Fruit fly (Drosophila melanogaster) whole organism, adult: ENCODE results near the gene Cyp28d1.

ENCODE experiments used
- CG11617 ChIP-seq: fragments of 200-800 bp; sonication (Bioruptor generic); optimal IDR thresholded peaks from 2 replicates; lab custom pipeline; 2017; ENCODE audit warnings: mild to moderate bottlenecking, missing biosample characterization, missing genetic modification reagents, missing genetic modification characterization
- CG12768 ChIP-seq: fragments of 200-800 bp; sonication (Bioruptor generic); optimal IDR thresholded peaks from 2 replicates; lab custom pipeline; 2017; ENCODE audit warnings: missing biosample characterization, missing genetic modification characterization, mild to moderate bottlenecking, moderate library complexity, missing genetic modification reagents
- CG14711 ChIP-seq: fragments of 200-800 bp; sonication (Bioruptor generic); optimal IDR thresholded peaks from 2 replicates; lab custom pipeline; 2018; ENCODE audit warnings: missing biosample characterization, mild to moderate bottlenecking, missing genetic modification characterization, moderate library complexity
- CG1620 ChIP-seq: fragments of 200-800 bp; sonication (Bioruptor generic); optimal IDR thresholded peaks from 2 replicates; lab custom pipeline; 2016; ENCODE audit warnings: missing biosample characterization, missing genetic modification characterization
- CG33017 ChIP-seq: fragments of 200-800 bp; sonication (Bioruptor generic); optimal IDR thresholded peaks from 2 replicates; lab custom pipeline; 2018; ENCODE audit warnings: missing biosample characterization, mild to moderate bottlenecking, missing genetic modification characterization, moderate library complexity
- CG5204 ChIP-seq: fragments of 200-800 bp; sonication (Bioruptor generic); optimal IDR thresholded peaks from 2 replicates; lab custom pipeline; 2016; ENCODE audit warnings: missing biosample characterization, missing genetic modification characterization
- CG7045 ChIP-seq: fragments of 200-800 bp; sonication (Bioruptor generic); optimal IDR thresholded peaks from 2 replicates; lab custom pipeline; 2017; ENCODE audit warnings: missing biosample characterization, mild to moderate bottlenecking, missing genetic modification characterization
- CG7101 ChIP-seq: fragments of 200-800 bp; sonication (Bioruptor generic); optimal IDR thresholded peaks from 2 replicates; lab custom pipeline; 2018; ENCODE audit warnings: missing biosample characterization, mild to moderate bottlenecking, missing genetic modification characterization, moderate library complexity
- Crg-1 ChIP-seq: fragments of 200-800 bp; sonication (Bioruptor generic); optimal IDR thresholded peaks from 2 replicates; lab custom pipeline; 2016; ENCODE audit warnings: missing biosample characterization, missing genetic modification characterization
- Hr96 ChIP-seq: fragments of 200-800 bp; sonication (Bioruptor generic); optimal IDR thresholded peaks from 2 replicates; lab custom pipeline; 2016; ENCODE audit warnings: missing biosample characterization, missing genetic modification characterization
- Mnt ChIP-seq: fragments of 200-800 bp; sonication (Bioruptor generic); optimal IDR thresholded peaks from 2 replicates; lab custom pipeline; 2016; ENCODE audit warnings: missing biosample characterization, mild to moderate bottlenecking, missing genetic modification characterization
- bab1 ChIP-seq: fragments of 200-800 bp; sonication (Bioruptor generic); optimal IDR thresholded peaks from 3 replicates; lab custom pipeline; 2019; ENCODE audit warnings: missing biosample characterization, mild to moderate bottlenecking, missing genetic modification characterization, moderate library complexity
- cic ChIP-seq: fragments of 200-800 bp; sonication (Bioruptor generic); optimal IDR thresholded peaks from 2 replicates; lab custom pipeline; 2017; ENCODE audit warnings: missing biosample characterization, mild to moderate bottlenecking, missing genetic modification characterization, moderate library complexity
- cnc ChIP-seq, 2 experiments: fragments of >200 bp; optimal IDR thresholded peaks; 2 replicates each; lab custom pipeline; 2017
- kay ChIP-seq: fragments of 200-800 bp; sonication (Bioruptor generic); peaks from one replicate; lab custom pipeline; 2016; ENCODE audit warnings: missing biosample characterization, missing genetic modification characterization, borderline replicate concordance
- ovo ChIP-seq: fragments of 200-800 bp; sonication (Bioruptor generic); optimal IDR thresholded peaks from 2 replicates; lab custom pipeline; 2016; ENCODE audit warnings: missing biosample characterization, missing genetic modification characterization
- pad ChIP-seq: fragments of 200-800 bp; sonication (Bioruptor generic); optimal IDR thresholded peaks from 3 replicates; lab custom pipeline; 2017; ENCODE audit warnings: missing biosample characterization, missing genetic modification characterization, mild to moderate bottlenecking, moderate library complexity, missing genetic modification reagents
- tj ChIP-seq: fragments of 200-800 bp; sonication (Bioruptor generic); optimal IDR thresholded peaks from 3 replicates; lab custom pipeline; 2017; ENCODE audit warnings: missing biosample characterization, mild to moderate bottlenecking, missing genetic modification characterization, moderate library complexity
- toe ChIP-seq: fragments of 200-800 bp; sonication (Bioruptor generic); optimal IDR thresholded peaks from 2 replicates; lab custom pipeline; 2016; ENCODE audit warnings: missing biosample characterization, missing genetic modification characterization

Cyp28d1 gene

DNA sequence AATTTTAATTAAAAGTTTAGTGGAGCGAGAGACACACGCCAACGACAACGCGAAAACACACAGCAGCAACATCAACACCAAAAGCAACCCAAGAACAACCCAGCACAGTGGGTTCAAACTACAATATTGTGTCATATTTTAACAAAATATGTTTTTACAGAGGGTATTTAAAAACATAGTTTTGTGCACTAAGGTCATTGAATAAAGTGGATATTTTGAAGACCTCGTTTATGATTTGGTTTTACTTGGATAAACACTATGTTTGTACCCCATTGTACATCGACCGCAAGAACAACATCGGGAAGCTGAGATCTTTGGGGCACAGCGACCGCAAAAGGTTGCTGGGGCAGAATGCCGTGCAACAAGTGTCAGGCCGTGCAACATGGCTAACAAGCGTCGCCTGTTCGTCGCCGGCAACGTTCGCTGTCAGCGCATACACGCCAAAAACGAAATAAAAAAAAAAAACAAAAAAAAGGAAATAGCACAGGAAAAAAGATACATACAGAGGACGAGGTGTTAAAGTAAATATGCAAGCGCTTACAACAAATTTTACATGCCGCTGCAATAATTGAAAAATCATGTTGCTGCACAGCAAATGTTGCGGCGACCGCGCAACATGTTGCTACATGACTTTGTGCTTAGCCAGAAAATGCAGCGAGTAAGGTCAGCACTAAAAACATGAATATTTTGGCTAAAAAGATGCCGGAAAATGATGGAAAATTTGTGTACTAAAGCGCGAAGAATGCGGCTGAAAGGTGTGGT is 51.1 kb downstream of the Cyp28d1 start:
- TF ChIP-seq CG5204 (no peak), CG7101 (no peak), toe (no peak), CG14711 (tag; lab: Kevin White, UChicago) (no peak), Crg-1 (no peak), ovo (GFP tag; lab: Kevin White, UChicago) (no peak), CG7045 (no peak), CG12768 (GFP tag; lab: Kevin White, UChicago) (no peak), tj (GFP tag; lab: Kevin White, UChicago) (no peak), CG1620 (GFP tag; lab: Kevin White, UChicago) (no peak), Hr96 (GFP tag; lab: Kevin White, UChicago) (no peak), Mnt (GFP tag; lab: Kevin White, UChicago) (no peak), cnc (optimal IDR thresholded peaks at IDR 0.05; lab: Kevin White, UChicago) (no peak), CG11617 (GFP tag; lab: Kevin White, UChicago) (no peak), kay (GFP tag; lab: Kevin White, UChicago) (no peak), CG33017 (tag; lab: Kevin White, UChicago) (no peak), pad (GFP tag; lab: Kevin White, UChicago) (no peak), cic (GFP tag; lab: Kevin White, UChicago) (no peak), bab1 (GFP tag; lab: Kevin White, UChicago) (no peak)
